Fruit fly (Drosophila melanogaster) whole organism, prepupa: ENCODE results near the gene comm3.

Experiments
- CG34406 ChIP-seq: fragments of 200-800 bp; sonication (Bioruptor generic); optimal IDR thresholded peaks from 3 replicates; lab custom pipeline; 2016; ENCODE audit warnings: missing biosample characterization, missing genetic modification characterization
- CG6854 ChIP-seq: fragments of 200-800 bp; sonication (Bioruptor generic); optimal IDR thresholded peaks from 2 replicates; lab custom pipeline; 2017; ENCODE audit warnings: missing biosample characterization, mild to moderate bottlenecking, missing genetic modification characterization
- CG9139 ChIP-seq: fragments of 200-800 bp; sonication (Bioruptor generic); optimal IDR thresholded peaks from 3 replicates; lab custom pipeline; 2017; ENCODE audit warnings: missing biosample characterization, mild to moderate bottlenecking, missing genetic modification characterization
- Sox102F ChIP-seq: fragments of 200-800 bp; sonication (Bioruptor generic); optimal IDR thresholded peaks from 2 replicates; lab custom pipeline; 2016; ENCODE audit warnings: missing biosample characterization, mild to moderate bottlenecking, missing genetic modification characterization
- vri ChIP-seq: fragments of 200-800 bp; sonication (Bioruptor generic); optimal IDR thresholded peaks from 3 replicates; lab custom pipeline; 2016; ENCODE audit warnings: missing biosample characterization, mild to moderate bottlenecking, missing genetic modification characterization

- peak; percentile 23 for TF ChIP-seq CG9139 (GFP tag; lab: Kevin White, UChicago)
- no peak for TF ChIP-seq CG34406
- TF ChIP-seq CG6854 (GFP tag; lab: Kevin White, UChicago): peak; percentile 16
- peak; percentile 31 for TF ChIP-seq Sox102F (GFP tag; lab: Kevin White, UChicago)
- TF ChIP-seq vri (GFP tag; lab: Kevin White, UChicago): no peak
Observed at dm6 chr3L:15632653-15633052, 14.9 kb downstream of the comm3 start.
